Fruit fly (Drosophila melanogaster) whole organism, prepupa: ENCODE measurements around the gene Slob.

Experiments
- Blimp-1 ChIP-seq: fragments of 200-800 bp; sonication (Bioruptor generic); optimal IDR thresholded peaks from 3 replicates; lab custom pipeline; 2017; ENCODE audit warnings: missing biosample characterization, missing genetic modification characterization, mild to moderate bottlenecking, moderate library complexity, missing genetic modification reagents
- CG15336 ChIP-seq: fragments of 200-800 bp; sonication (Bioruptor generic); IDR thresholded peaks from 2 replicates; pipeline ENCODE4 v1.3.6; 2022; ENCODE audit warnings: missing biosample characterization, missing genetic modification characterization
- CG32006 ChIP-seq: fragments of 200-800 bp; sonication (Bioruptor generic); optimal IDR thresholded peaks from 3 replicates; lab custom pipeline; 2017; ENCODE audit warnings: missing biosample characterization, mild to moderate bottlenecking, missing genetic modification characterization
- CG6854 ChIP-seq: fragments of 200-800 bp; sonication (Bioruptor generic); optimal IDR thresholded peaks from 2 replicates; lab custom pipeline; 2017; ENCODE audit warnings: missing biosample characterization, mild to moderate bottlenecking, missing genetic modification characterization
- CG8319 ChIP-seq: fragments of 200-800 bp; sonication (Bioruptor generic); optimal IDR thresholded peaks from 3 replicates; lab custom pipeline; 2016; ENCODE audit warnings: missing biosample characterization, missing genetic modification characterization
- Eip93F ChIP-seq: fragments of 200-800 bp; sonication (Bioruptor generic); optimal IDR thresholded peaks from 2 replicates; lab custom pipeline; 2016; ENCODE audit warnings: missing biosample characterization, mild to moderate bottlenecking, missing genetic modification characterization
- Hr4 ChIP-seq: fragments of 200-800 bp; sonication (Bioruptor generic); optimal IDR thresholded peaks from 3 replicates; lab custom pipeline; 2016; ENCODE audit warnings: missing biosample characterization, missing genetic modification characterization
- Met ChIP-seq: fragments of 200-800 bp; sonication (Bioruptor generic); optimal IDR thresholded peaks from 3 replicates; lab custom pipeline; 2016; ENCODE audit warnings: missing biosample characterization, missing genetic modification characterization
- Smox ChIP-seq: fragments of 200-800 bp; sonication (Bioruptor generic); optimal IDR thresholded peaks from 3 replicates; lab custom pipeline; 2016; ENCODE audit warnings: missing biosample characterization, missing genetic modification characterization
- Sox102F ChIP-seq: fragments of 200-800 bp; sonication (Bioruptor generic); optimal IDR thresholded peaks from 2 replicates; lab custom pipeline; 2016; ENCODE audit warnings: missing biosample characterization, mild to moderate bottlenecking, missing genetic modification characterization
- acj6 ChIP-seq: fragments of 200-800 bp; sonication (Bioruptor generic); optimal IDR thresholded peaks from 3 replicates; lab custom pipeline; 2016; ENCODE audit warnings: missing biosample characterization, missing genetic modification characterization
- esn ChIP-seq: fragments of 200-800 bp; sonication (Bioruptor generic); optimal IDR thresholded peaks from 2 replicates; lab custom pipeline; 2016; ENCODE audit warnings: missing biosample characterization, mild to moderate bottlenecking, missing genetic modification characterization, moderate library complexity
- lz ChIP-seq: fragments of 200-800 bp; sonication (Bioruptor generic); optimal IDR thresholded peaks from 3 replicates; lab custom pipeline; 2016; ENCODE audit warnings: missing biosample characterization, missing genetic modification characterization
- pdm3 ChIP-seq: fragments of 200-800 bp; sonication (Bioruptor generic); optimal IDR thresholded peaks from 3 replicates; lab custom pipeline; 2016; ENCODE audit warnings: missing biosample characterization, missing genetic modification characterization

- TF ChIP-seq Eip93F (GFP tag; lab: Kevin White, UChicago) (no peak), CG32006 (GFP tag; lab: Kevin White, UChicago) (no peak), acj6 (GFP tag; lab: Kevin White, UChicago) (no peak), CG6854 (no peak), Blimp-1 (GFP tag; lab: Kevin White, UChicago) (no peak), esn (GFP tag; lab: Kevin White, UChicago) (no peak), CG15336 (GFP tag; lab: Robert Waterston, UW) (no peak), lz (GFP tag; lab: Kevin White, UChicago) (no peak), CG8319 (GFP tag; lab: Kevin White, UChicago) (no peak), pdm3 (GFP tag; lab: Kevin White, UChicago) (no peak), Met (GFP tag; lab: Kevin White, UChicago) (no peak), Smox (GFP tag; lab: Kevin White, UChicago) (no peak), Sox102F (GFP tag; lab: Kevin White, UChicago) (no peak), Hr4 (GFP tag; lab: Kevin White, UChicago) (no peak)
Observed at dm6 chr2L:7710580-7710979, 35.7 kb upstream of the Slob start, which contains the start of gene Ntl.
